Worm (Caenorhabditis elegans) whole organism, young adult: ENCODE data around the gene rfip-1.

Experiments
- B0019.2 ChIP-seq: fragments of 200-800 bp; sonication (Bioruptor generic); conservative IDR thresholded peaks from 2 replicates; pipeline ENCODE4 v1.3.6; 2022; ENCODE audit warnings: missing genetic modification reagents, missing genetic modification characterization, missing compliant biosample characterization
- B0261.1 ChIP-seq: sonication (generic microtip); optimal IDR thresholded peaks from 2 replicates; lab custom pipeline; 2016; ENCODE audit warnings: mild to moderate bottlenecking, missing genetic modification characterization, moderate library complexity, missing compliant biosample characterization
- F22D6.2 ChIP-seq: sonication (generic microtip); optimal IDR thresholded peaks from 2 replicates; lab custom pipeline; 2016; ENCODE audit warnings: mild to moderate bottlenecking, missing genetic modification characterization, missing compliant biosample characterization
- F39B2.1 ChIP-seq: fragments of 200-800 bp; sonication (Bioruptor generic); IDR thresholded peaks from 2 replicates; pipeline ENCODE4 v1.3.6; 2022; ENCODE audit warnings: missing genetic modification reagents, missing genetic modification characterization, missing compliant biosample characterization
- T07F8.4 ChIP-seq: sonication (generic microtip); optimal IDR thresholded peaks from 2 replicates; lab custom pipeline; 2016; ENCODE audit warnings: mild to moderate bottlenecking, missing genetic modification characterization, moderate library complexity, missing compliant biosample characterization
- Y53G8AR.9 ChIP-seq: fragments of 200-800 bp; sonication (Bioruptor generic); conservative IDR thresholded peaks from 2 replicates; pipeline ENCODE4 v1.3.6; 2022; ENCODE audit warnings: missing genetic modification reagents, missing genetic modification characterization, missing compliant biosample characterization
- Y67H2A.10 ChIP-seq: fragments of 200-800 bp; sonication (Bioruptor generic); conservative IDR thresholded peaks from 2 replicates; pipeline ENCODE4 v1.3.6; 2022; ENCODE audit warnings: missing genetic modification reagents, missing genetic modification characterization, missing compliant biosample characterization
- Y95B8A.8 ChIP-seq: fragments of 200-800 bp; sonication (Bioruptor generic); IDR thresholded peaks from 2 replicates; pipeline ENCODE4 v1.3.6; 2022; ENCODE audit warnings: missing genetic modification reagents, missing genetic modification characterization, missing compliant biosample characterization
- atf-7 ChIP-seq: sonication (generic microtip); optimal IDR thresholded peaks from 2 replicates; lab custom pipeline; 2017; ENCODE audit warnings: mild to moderate bottlenecking, missing genetic modification characterization, missing compliant biosample characterization
- athp-1 ChIP-seq: sonication (generic microtip); optimal IDR thresholded peaks from 2 replicates; lab custom pipeline; 2017; ENCODE audit warnings: mild to moderate bottlenecking, missing genetic modification characterization, missing compliant biosample characterization
- attf-3 ChIP-seq: fragments of 200-800 bp; sonication (Bioruptor generic); conservative IDR thresholded peaks from 2 replicates; pipeline ENCODE4 v1.3.6; 2022; ENCODE audit warnings: missing genetic modification reagents, missing genetic modification characterization, missing compliant biosample characterization
- bed-1 ChIP-seq: fragments of 200-800 bp; sonication (Bioruptor generic); IDR thresholded peaks from 2 replicates; pipeline ENCODE4 v1.3.6; 2022; ENCODE audit warnings: missing genetic modification reagents, missing genetic modification characterization, missing compliant biosample characterization
- ccch-3 ChIP-seq: fragments of 200-800 bp; sonication (Bioruptor generic); optimal IDR thresholded peaks from 2 replicates; lab custom pipeline; 2018; ENCODE audit warnings: mild to moderate bottlenecking, missing genetic modification characterization, missing compliant biosample characterization
- cebp-1 ChIP-seq, 2 experiments: fragments of 200-800 bp in 1 of 2; sonication (Bioruptor generic) in 1 of 2; sonication (generic microtip) in 1 of 2; IDR thresholded peaks in 1 of 2; optimal IDR thresholded peaks in 1 of 2; 2 replicates each; pipeline versions ENCODE4 v1.3.6 to Lab custom; 2017 to 2022; ENCODE audit warnings: missing compliant biosample characterization in 2 of 2, missing genetic modification characterization in 2 of 2, mild to moderate bottlenecking in 1 of 2, missing genetic modification reagents in 1 of 2, moderate library complexity in 1 of 2
- ceh-40 ChIP-seq: fragments of 200-800 bp; sonication (Bioruptor generic); IDR thresholded peaks from 2 replicates; pipeline ENCODE4 v1.3.6; 2022; ENCODE audit warnings: missing genetic modification characterization, missing compliant biosample characterization
- ceh-91 ChIP-seq: fragments of 200-800 bp; sonication (Bioruptor generic); IDR thresholded peaks from 2 replicates; pipeline ENCODE4 v1.3.6; 2022; ENCODE audit warnings: missing genetic modification reagents, missing genetic modification characterization, missing compliant biosample characterization
- hmg-20 ChIP-seq: fragments of 200-800 bp; sonication (Bioruptor generic); IDR thresholded peaks from 2 replicates; pipeline ENCODE4 v1.3.6; 2022; ENCODE audit warnings: missing genetic modification reagents, missing genetic modification characterization, missing compliant biosample characterization
- hrde-1 ChIP-seq: sonication (generic microtip); optimal IDR thresholded peaks from 2 replicates; lab custom pipeline; 2016; ENCODE audit warnings: missing genetic modification characterization, mild to moderate bottlenecking, missing compliant biosample characterization, moderate library complexity, missing genotype, missing genetic modification reagents, borderline replicate concordance
- lag-1 ChIP-seq: fragments of 200-800 bp; sonication (Bioruptor generic); IDR thresholded peaks from 2 replicates; pipeline ENCODE4 v1.3.6; 2022; ENCODE audit warnings: missing genetic modification reagents, missing genetic modification characterization, missing compliant biosample characterization
- madf-6 ChIP-seq: fragments of 200-800 bp; sonication (Bioruptor generic); IDR thresholded peaks from 2 replicates; pipeline ENCODE4 v1.3.6; 2022; ENCODE audit warnings: missing genetic modification reagents, missing genetic modification characterization, missing compliant biosample characterization
- mcd-1 ChIP-seq: fragments of 200-800 bp; sonication (Bioruptor generic); IDR thresholded peaks from 2 replicates; pipeline ENCODE4 v1.3.6; 2022; ENCODE audit warnings: missing genetic modification reagents, missing genetic modification characterization, missing compliant biosample characterization
- mel-28 ChIP-seq: sonication (generic microtip); optimal IDR thresholded peaks from 2 replicates; lab custom pipeline; 2016; ENCODE audit warnings: borderline replicate concordance, mild to moderate bottlenecking, missing genetic modification characterization, missing compliant biosample characterization
- mes-4 ChIP-seq: sonication (generic microtip); optimal IDR thresholded peaks from 2 replicates; lab custom pipeline; 2016; ENCODE audit warnings: missing genotype, missing genetic modification characterization, missing compliant biosample characterization
- rcor-1 ChIP-seq: fragments of 200-800 bp; sonication (Bioruptor generic); IDR thresholded peaks from 2 replicates; pipeline ENCODE4 v1.3.6; 2022; ENCODE audit warnings: missing genetic modification reagents, missing genetic modification characterization, missing compliant biosample characterization
- rec-8 ChIP-seq, 2 experiments: sonication (generic microtip); optimal IDR thresholded peaks; 2 replicates each; lab custom pipeline; 2016; ENCODE audit warnings: mild to moderate bottlenecking in 2 of 2, missing genetic modification characterization in 2 of 2, missing genetic modification reagents in 2 of 2, missing genotype in 2 of 2, missing biosample characterization in 1 of 2, missing compliant biosample characterization in 1 of 2, moderate library complexity in 1 of 2
- repo-1 ChIP-seq: sonication (generic microtip); optimal IDR thresholded peaks from 2 replicates; lab custom pipeline; 2017; ENCODE audit warnings: mild to moderate bottlenecking, missing genetic modification characterization, missing compliant biosample characterization
- zfh-2 ChIP-seq: fragments of 200-800 bp; sonication (Bioruptor generic); conservative IDR thresholded peaks from 2 replicates; pipeline ENCODE4 v1.3.6; 2022; ENCODE audit warnings: missing genetic modification reagents, missing genetic modification characterization, missing compliant biosample characterization
- zim-3 ChIP-seq: sonication (generic microtip); optimal IDR thresholded peaks from 2 replicates; lab custom pipeline; 2017; ENCODE audit warnings: mild to moderate bottlenecking, missing genetic modification characterization, moderate library complexity, missing compliant biosample characterization
- ztf-22 ChIP-seq: fragments of 200-800 bp; sonication (Bioruptor generic); optimal IDR thresholded peaks from 2 replicates; lab custom pipeline; 2018; ENCODE audit warnings: mild to moderate bottlenecking, missing genetic modification characterization, moderate library complexity, missing compliant biosample characterization
- ztf-26 ChIP-seq: sonication (generic microtip); optimal IDR thresholded peaks from 2 replicates; lab custom pipeline; 2017; ENCODE audit warnings: missing genetic modification characterization, missing compliant biosample characterization

rfip-1 gene

DNA sequence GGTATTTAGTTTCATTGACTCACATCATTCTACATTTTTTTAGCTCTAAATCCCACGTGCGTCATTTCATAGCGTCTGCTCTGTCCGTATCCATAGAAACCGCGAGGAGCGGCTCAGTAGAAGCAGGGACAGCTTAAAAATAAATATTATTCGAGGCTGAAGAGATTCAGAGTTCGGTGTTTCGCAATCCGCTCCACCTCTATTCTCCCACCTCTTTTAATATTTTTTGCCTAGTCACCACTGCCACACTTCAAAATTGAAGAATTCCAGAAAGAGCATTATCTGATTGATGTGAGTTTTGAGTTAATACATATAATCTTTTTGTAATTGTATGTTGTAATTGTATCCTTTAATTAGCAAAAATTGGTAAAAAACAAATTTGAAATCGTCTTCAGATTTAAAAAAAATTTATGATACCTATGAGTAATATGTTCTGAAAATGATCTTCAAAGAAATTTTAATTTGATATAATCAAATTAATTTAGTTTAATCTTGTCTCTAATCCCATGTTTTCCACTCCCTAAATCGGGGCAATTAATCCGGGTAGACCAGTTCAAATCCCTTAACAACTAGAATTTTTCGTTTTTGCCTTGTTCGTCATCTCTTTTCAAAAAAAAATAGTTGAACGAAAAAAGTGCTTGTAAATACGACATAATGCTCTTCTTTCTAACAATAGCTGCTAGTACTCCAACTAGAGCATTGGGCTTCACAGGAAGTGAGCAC lies 5.2 kb downstream of the rfip-1 start:
- TF ChIP-seq F39B2.1 (GFP tag; lab: Robert Waterston, UW): no peak
- TF ChIP-seq cebp-1 (GFP tag; IDR thresholded peaks at IDR 0.05; lab: Robert Waterston, UW): 0 out of 2 replicates have a peak, but pooled peaks have one; percentile 26
- peak; percentile 78 for TF ChIP-seq cebp-1 (tag; optimal IDR thresholded peaks at IDR 0.05; lab: Kevin White, UChicago)

DNA sequence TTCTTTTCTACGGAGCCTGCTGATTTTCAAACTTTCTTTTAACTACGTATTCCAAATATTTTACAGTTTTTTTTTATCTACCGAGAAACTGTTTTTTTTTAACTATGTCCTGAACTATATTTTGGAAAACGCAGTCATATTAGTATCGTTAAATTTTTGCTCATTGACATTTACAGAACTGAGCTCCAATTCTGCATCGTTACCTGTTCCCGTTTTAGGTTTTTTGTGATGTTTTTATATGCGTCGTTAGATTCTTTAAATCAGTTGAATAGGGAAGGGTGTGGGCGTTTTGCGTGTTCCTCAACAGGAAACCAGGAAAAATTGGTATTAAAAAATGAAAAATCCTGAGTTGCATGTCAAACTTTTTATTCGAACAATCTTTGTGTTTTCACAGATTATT lies 8.5 kb downstream of the rfip-1 start:
- no peak for TF ChIP-seq mel-28
- no peak for TF ChIP-seq bed-1 (GFP tag; lab: Robert Waterston, UW)
- TF ChIP-seq ceh-91 (GFP tag; lab: Robert Waterston, UW): no peak
- 0 out of 2 replicates have a peak, but pooled peaks have one; percentile 47 for TF ChIP-seq Y53G8AR.9 (GFP tag; lab: Robert Waterston, UW)
- TF ChIP-seq atf-7 (tag; lab: Kevin White, UChicago): peak; percentile 25
- TF ChIP-seq cebp-1 (GFP tag; IDR thresholded peaks at IDR 0.05; lab: Robert Waterston, UW): no peak
- peak; percentile 4 for TF ChIP-seq cebp-1 (tag; optimal IDR thresholded peaks at IDR 0.05; lab: Kevin White, UChicago)
- peak; percentile 55 for TF ChIP-seq repo-1 (tag; lab: Kevin White, UChicago)
- peak; percentile 25 for TF ChIP-seq ztf-26
- no peak for TF ChIP-seq rec-8 (tag; optimal IDR thresholded peaks at IDR 0.05; lab: Kevin White, UChicago)
- no peak for TF ChIP-seq hmg-20 (GFP tag; lab: Robert Waterston, UW)
- TF ChIP-seq, all 124 proteins: peak for 5

DNA sequence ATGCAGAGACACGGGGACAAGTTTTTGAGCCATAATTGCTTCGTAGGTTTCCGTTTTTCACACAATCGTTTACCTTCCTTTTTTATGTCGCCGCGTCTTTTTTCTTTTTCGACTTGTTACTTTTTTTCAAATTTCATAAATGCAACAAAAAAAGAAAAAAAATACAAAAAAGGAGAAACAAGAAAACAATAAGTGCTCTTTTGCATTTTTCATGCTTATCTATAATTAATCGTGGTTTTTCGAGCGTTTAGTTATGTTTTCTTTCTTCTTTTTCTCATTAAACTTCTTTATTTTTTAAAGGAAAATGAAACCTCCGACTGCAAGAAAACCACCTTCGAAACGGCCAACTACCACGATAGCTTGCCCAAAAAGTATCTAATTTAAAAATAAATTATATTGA lies 11.5 kb downstream of the rfip-1 start, which contains the start of gene F59G1.4:
F59G1.4 (plus strand) TSS at position 301 of the 400 bp plus-strand sequence.
- TF ChIP-seq Y67H2A.10 (no peak), ztf-22 (GFP tag; lab: Kevin White, UChicago) (no peak), B0261.1 (tag; lab: Kevin White, UChicago) (no peak), ccch-3 (GFP tag; lab: Kevin White, UChicago) (no peak), repo-1 (tag; lab: Kevin White, UChicago) (no peak)
- TF ChIP-seq, all 124 proteins: peak for 0

DNA sequence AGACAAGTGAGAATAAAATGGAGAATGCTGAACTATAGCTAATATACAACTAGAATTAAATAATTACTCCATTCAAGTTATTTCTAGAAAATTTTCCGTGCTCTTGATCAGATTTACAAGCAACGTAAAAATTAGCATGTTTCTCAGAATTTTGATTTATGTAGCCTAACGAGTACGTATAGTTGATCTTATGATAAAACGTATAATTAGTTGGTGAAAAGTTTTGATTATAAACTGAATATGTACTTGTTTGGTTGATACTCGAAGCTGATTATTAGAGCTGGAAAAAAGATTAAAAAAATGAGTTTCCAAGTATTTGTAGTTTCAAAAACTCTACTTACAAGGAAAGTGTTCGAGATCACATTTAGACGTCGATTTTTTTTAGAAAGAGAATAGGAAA lies 12.2 kb downstream of the rfip-1 start:
- TF ChIP-seq madf-6 (GFP tag; lab: Robert Waterston, UW): no peak
- TF ChIP-seq F22D6.2 (tag; lab: Kevin White, UChicago): no peak
- TF ChIP-seq mes-4 (tag; lab: Kevin White, UChicago): no peak
- TF ChIP-seq hrde-1: no peak
- no peak for TF ChIP-seq T07F8.4
- TF ChIP-seq athp-1 (tag; lab: Kevin White, UChicago): no peak
- TF ChIP-seq B0261.1 (tag; lab: Kevin White, UChicago): no peak
- no peak for TF ChIP-seq zim-3
- TF ChIP-seq mel-28: no peak
- no peak for TF ChIP-seq attf-3 (GFP tag; lab: Robert Waterston, UW)
- TF ChIP-seq lag-1 (GFP tag; lab: Robert Waterston, UW): no peak
- no peak for TF ChIP-seq Y95B8A.8 (GFP tag; lab: Robert Waterston, UW)
- no peak for TF ChIP-seq rcor-1 (GFP tag; lab: Robert Waterston, UW)
- TF ChIP-seq mcd-1: no peak
- no peak for TF ChIP-seq B0019.2
- TF ChIP-seq, all 124 proteins: peak for 0

DNA sequence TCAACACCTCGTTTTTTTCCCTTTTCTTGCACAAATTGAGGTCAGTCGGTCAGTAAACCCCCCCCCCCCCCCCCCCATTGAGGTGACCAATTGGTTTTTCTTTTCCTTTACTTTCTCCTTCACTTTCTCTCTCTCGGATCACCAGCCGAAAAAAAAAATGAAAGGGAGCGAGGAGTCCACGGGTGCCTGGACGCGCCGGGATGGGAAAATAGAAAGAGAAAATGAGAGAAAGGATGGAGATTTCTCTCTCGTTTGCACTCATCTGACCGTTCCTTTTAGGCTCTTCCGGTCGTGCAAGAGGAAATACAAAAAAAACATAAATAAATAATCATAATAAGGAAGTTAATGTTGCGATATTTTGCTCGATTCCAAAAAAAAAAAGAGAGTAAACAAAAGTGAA lies 14.7 kb downstream of the rfip-1 start:
- TF ChIP-seq zfh-2 (peak; percentile 60), ceh-40 (GFP tag; lab: Robert Waterston, UW) (no peak)
